Fruit fly (Drosophila melanogaster): ENCODE results near the gene serp.

serp gene

DNA sequence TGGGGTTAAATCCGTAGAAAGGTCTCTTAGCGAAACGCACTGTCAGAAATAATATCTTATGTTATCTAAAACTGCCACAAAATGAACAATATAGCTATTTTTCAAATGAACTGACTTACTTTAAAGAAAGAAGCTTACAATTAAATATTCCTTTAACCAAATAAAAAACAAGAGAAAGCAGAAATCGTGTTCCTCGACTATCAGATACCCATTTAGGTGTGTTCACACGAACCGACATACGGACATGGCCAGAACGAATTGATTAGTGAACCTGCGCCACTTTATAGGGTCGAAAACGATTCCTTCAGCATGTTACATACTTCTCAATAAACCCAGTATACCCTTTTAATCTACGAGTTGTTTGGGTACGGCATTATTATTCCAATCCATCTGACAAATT, 24.3 kb downstream of the serp start:
- TF ChIP-seq noc (tag; optimal IDR thresholded peaks at IDR 0.05), result no peak

DNA sequence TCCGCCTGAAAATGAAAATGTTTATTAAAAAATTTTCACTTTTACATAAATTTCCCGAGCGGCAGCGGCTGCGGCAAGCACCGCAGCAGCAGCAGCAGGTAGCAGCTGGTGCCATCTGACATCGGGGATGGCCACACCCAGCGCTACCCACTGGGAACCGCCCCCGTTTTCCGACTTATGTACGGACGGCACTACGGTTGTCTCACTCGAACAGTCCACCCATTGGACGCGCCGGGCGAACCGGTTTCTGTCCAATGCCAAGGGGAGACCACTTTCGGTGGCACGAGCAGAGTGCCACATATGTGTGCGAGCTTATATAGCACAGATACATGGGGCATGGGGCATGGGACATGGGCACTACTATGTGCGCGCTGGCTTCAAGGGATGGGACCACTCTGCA, 24.9 kb downstream of the serp start:
- no peak for TF ChIP-seq noc (tag; optimal IDR thresholded peaks at IDR 0.05)

DNA sequence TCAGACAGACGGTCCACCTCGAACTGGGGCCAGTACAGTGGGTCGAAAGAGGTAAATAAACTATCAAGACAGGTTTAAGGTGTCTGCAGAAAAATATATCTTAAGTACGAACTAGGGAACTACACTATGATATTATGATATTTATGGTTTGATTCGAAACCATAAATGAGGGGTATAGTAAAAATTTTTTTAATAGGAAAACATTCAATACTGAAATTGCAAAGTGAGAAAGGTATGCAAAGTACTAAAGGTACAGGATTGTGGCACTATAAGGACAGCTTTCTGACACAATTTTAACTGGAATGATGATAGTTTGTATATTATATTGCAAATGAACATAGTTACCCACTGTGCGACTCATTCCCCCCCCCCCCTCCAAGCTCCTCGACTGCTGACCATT, 31.8 kb downstream of the serp start:
- no peak for TF ChIP-seq noc (tag; optimal IDR thresholded peaks at IDR 0.05)

DNA sequence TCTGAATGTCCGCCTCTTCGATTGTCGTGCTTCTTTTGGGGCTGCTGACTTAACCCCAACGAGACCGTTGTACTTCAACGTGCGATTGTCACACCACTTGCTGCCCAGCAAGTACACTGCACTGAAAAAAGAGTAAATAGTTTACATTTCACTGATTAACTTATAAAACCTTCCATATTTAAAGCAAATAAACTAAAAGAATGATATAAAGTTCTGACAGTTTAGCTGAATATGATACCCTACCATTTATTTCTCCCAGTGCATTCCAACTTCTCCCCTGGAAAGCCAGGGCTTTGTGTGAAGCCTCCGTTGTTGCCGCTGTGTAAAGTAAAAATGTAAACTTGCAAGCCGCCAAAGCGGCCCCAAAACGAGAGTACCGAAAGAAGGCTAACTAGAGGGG, 33.5 kb downstream of the serp start:
- TF ChIP-seq noc (tag; optimal IDR thresholded peaks at IDR 0.05), result no peak

DNA sequence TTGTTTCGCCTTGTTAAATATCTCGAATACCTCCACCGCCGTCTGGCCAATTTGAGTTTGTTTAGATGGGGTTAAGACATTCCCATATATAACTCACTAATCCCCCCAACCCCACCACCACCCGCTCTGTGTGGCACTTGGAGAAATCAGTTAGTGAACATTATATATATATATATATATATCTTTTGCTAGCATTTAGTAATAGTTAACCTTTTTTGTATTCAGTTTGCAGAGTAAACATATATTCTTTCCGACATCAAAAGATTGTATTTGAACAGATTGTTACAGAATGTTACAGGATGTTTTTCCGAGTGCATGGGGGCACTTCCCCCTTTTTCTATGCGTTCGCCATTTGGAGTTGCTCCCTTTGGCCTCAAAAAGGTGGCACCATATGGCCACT, 37.3 kb downstream of the serp start:
- TF ChIP-seq noc (tag; optimal IDR thresholded peaks at IDR 0.05), result no peak

DNA sequence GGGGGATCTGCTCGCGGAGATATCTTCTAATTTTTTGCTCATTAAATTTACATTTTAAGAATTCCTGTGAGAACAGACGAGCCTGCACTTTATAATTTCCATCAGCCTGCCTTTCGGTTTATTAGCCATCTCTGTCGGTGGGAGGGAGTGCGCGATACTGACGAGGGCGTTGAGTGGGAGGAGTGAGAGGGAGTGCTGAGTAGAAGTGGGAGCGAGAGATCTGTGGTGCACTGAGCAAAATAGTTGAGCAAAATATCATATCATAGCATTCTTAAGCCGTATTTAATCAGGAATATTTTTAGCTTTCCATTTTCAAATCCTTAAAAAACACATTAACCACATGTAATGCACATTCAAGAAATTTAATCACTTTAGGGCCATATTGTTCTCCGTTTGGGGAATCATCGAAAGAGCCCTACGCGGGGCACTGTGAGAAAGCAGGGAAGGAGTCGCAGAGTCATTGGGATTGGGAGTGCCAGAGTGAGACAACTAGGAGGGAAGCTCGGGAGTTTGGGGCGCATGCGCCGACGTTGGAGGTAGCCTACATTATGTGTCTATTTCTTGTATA, 42.7 kb downstream of the serp start:
- TF ChIP-seq noc (tag; optimal IDR thresholded peaks at IDR 0.05), result no peak

DNA sequence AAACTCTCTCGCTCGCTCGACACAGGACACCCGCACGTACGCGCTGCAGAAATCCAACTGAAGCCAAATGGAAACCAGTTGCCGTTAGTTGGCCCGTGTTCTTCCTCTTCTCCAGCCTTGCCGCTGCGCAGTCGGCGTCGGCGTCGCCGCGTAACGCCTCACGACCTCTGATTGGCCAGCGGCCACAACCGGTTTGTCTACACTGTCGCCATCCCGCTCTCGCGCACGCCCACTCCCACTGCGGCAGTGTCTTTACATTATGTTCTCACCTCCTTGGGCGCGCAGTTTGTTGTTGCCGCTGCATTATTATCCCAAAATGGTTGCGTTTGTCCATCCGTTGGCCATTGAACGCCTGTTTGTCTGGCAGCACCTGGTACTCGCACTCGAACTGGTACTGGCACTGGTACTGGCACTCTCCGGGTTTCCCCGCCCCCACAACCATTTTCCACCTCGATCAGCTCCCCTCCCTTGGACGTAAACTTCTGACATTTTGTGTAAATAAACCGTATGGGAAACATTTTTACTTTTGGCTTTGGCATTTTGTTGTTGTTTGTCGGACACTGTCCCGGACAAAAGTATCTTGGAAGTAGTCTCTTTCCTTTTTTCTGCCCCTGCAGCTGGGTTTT, 44.1 kb downstream of the serp start, which contains the start of gene tey:
TSS of gene tey (minus strand) at position 500 of the 626 bp plus-strand sequence.
- TF ChIP-seq noc (tag; optimal IDR thresholded peaks at IDR 0.05), result no peak

DNA sequence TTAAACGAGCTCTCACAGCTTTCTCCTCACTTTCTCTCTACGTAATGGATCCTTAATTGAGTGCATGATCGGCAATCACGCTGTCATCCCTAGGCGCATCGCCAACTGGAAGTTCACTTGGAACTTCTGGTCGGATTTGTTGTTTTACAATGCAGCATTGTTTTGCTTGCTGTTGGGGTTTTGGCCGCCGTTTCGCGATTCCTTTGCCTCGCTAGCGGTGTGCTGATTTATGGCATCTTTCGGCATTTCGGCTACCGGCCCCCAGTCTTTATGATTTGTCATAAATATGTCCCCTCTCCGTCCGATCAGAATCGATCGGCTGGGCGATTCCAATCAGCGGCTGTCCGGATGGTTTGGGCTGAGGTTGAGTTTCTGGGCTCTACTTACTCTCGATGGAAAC, 44.9 kb downstream of the serp start:
- no peak for TF ChIP-seq noc (tag; optimal IDR thresholded peaks at IDR 0.05)

DNA sequence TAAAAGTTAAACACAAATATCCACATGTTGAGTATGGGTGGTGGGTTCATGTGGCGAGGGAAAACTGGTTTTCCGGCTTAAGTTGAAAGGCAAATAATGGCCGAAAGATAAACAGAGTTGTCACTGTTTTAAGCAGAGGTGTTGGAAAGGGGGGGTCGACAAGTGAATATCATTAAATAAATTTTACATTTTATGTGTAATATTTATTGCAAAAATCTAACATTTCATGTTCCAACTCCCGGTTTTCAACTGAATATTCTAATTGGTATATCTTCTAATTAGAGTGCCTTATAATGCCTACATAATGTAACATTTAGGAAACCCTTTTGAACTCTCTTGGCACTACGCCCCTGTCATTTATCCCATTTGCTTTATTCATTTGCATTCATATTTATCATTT, 51.9 kb downstream of the serp start:
- no peak for TF ChIP-seq noc (tag; optimal IDR thresholded peaks at IDR 0.05)

DNA sequence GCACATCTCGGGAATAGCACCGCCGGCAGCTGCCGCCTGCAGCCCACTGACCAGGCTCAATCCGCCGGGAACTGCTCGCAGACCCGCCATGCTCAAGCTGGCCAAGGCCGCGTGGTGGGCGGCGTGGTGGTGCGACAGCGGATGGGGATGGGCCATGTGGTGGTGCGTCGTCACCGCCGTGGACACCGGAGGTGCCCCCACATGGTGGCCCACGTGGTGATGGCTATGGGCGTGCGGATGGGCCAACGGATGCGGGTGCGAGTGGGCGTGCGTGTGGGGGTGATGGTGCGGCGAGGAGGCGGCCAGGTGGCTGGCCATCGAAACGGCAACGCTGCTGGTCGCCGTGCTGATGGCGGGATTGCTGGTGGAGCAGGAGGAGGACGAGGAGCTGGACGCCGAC, 54.3 kb downstream of the serp start:
- TF ChIP-seq noc (tag; optimal IDR thresholded peaks at IDR 0.05), result no peak

All from whole organism, larva.